Worm (Caenorhabditis elegans): Measurements from ENCODE around the gene nhr-261.

- no peak for TF ChIP-seq F37D6.2 (tag; optimal IDR thresholded peaks at IDR 0.05)
- no peak for TF ChIP-seq lin-13 (GFP tag; optimal IDR thresholded peaks at IDR 0.05)
- no peak for TF ChIP-seq dpl-1 (GFP tag; optimal IDR thresholded peaks at IDR 0.05)
- no peak for TF ChIP-seq unc-62 (GFP tag; optimal IDR thresholded peaks at IDR 0.05 in 1 of 2)
- no peak for TF ChIP-seq unc-62 (tag; optimal IDR thresholded peaks at IDR 0.05)
- TF ChIP-seq zag-1 (tag; optimal IDR thresholded peaks at IDR 0.05): no peak
- no peak for TF ChIP-seq saeg-2 (GFP tag; IDR thresholded peaks at IDR 0.05)
- no peak for TF ChIP-seq ceh-82 (tag; optimal IDR thresholded peaks at IDR 0.05)
- no peak for TF ChIP-seq lin-15B (tag; optimal IDR thresholded peaks at IDR 0.05)
- no peak for TF ChIP-seq pha-4 (GFP tag; IDR thresholded peaks at IDR 0.05)
- TF ChIP-seq pha-4 (tag; optimal IDR thresholded peaks at IDR 0.05): no peak
- TF ChIP-seq nhr-237 (tag; optimal IDR thresholded peaks at IDR 0.05): no peak
Measured at ce11 chrII:3901108-3901507, 36.6 kb upstream of the nhr-261 start, which contains the start of gene F53C3.4.
